Worm (Caenorhabditis elegans) whole organism, L1 larva: ENCODE data around the gene Y32G9A.5.

Experiments used
- C16A3.4 ChIP-seq: fragments of 150-350 bp; optimal IDR thresholded peaks from 2 replicates; lab custom pipeline; 2014; ENCODE audit warnings: missing biosample characterization, missing genetic modification characterization
- C34B4.2 ChIP-seq: sonication (generic microtip); optimal IDR thresholded peaks from 2 replicates; lab custom pipeline; 2017; ENCODE audit warnings: mild to moderate bottlenecking, missing genetic modification characterization, missing compliant biosample characterization
- F16B12.6 ChIP-seq: fragments of 150-350 bp; optimal IDR thresholded peaks from 2 replicates; lab custom pipeline; 2014; ENCODE audit warnings: missing biosample characterization, missing genetic modification characterization
- aha-1 ChIP-seq: fragments of 150-350 bp; optimal IDR thresholded peaks from 2 replicates; lab custom pipeline; 2014; ENCODE audit warnings: missing biosample characterization, missing genetic modification characterization
- alr-1 ChIP-seq: fragments of 200-800 bp; sonication (Bioruptor generic); optimal IDR thresholded peaks from 2 replicates; lab custom pipeline; 2018; ENCODE audit warnings: borderline replicate concordance, mild to moderate bottlenecking, missing genetic modification characterization, missing compliant biosample characterization
- blmp-1 ChIP-seq: fragments of 150-350 bp; optimal IDR thresholded peaks from 2 replicates; lab custom pipeline; 2014; ENCODE audit warnings: missing biosample characterization, missing genetic modification characterization
- ceh-63 ChIP-seq: fragments of 200-800 bp; sonication (Bioruptor generic); optimal IDR thresholded peaks from 2 replicates; lab custom pipeline; 2018; ENCODE audit warnings: mild to moderate bottlenecking, missing genetic modification characterization, missing compliant biosample characterization
- ceh-8 ChIP-seq: fragments of 200-800 bp; sonication (Bioruptor generic); optimal IDR thresholded peaks from 2 replicates; lab custom pipeline; 2018; ENCODE audit warnings: mild to moderate bottlenecking, missing genetic modification characterization, moderate library complexity, missing compliant biosample characterization
- ceh-88 ChIP-seq: fragments of 200-800 bp; sonication (Bioruptor generic); IDR thresholded peaks from 2 replicates; pipeline ENCODE4 v1.3.6; 2022; ENCODE audit warnings: missing genetic modification characterization, missing compliant biosample characterization
- ces-1 ChIP-seq: fragments of 150-350 bp; optimal IDR thresholded peaks from 2 replicates; lab custom pipeline; 2014; ENCODE audit warnings: missing biosample characterization, missing genetic modification reagents, missing genetic modification characterization
- dsc-1 ChIP-seq: sonication (generic microtip); optimal IDR thresholded peaks from 2 replicates; lab custom pipeline; 2016; ENCODE audit warnings: mild to moderate bottlenecking, missing genetic modification characterization, missing compliant biosample characterization
- egl-27 ChIP-seq, 2 experiments: fragments of 150-350 bp in 1 of 2; sonication (generic microtip); optimal IDR thresholded peaks; 3 replicates each; lab custom pipeline; 2017 to 2018; ENCODE audit warnings: missing biosample characterization in 2 of 2, missing genetic modification characterization in 2 of 2, missing genetic modification reagents in 2 of 2
- elt-3 ChIP-seq, 6 experiments: fragments of 150-350 bp in 1 of 6; sonication (generic microtip); optimal IDR thresholded peaks; 2 replicates each; lab custom pipeline; 2017 to 2018; ENCODE audit warnings: missing biosample characterization in 6 of 6, missing genetic modification characterization in 6 of 6, inconsistent platforms in 1 of 6
- fkh-8 ChIP-seq: sonication (generic microtip); optimal IDR thresholded peaks from 2 replicates; lab custom pipeline; 2016; ENCODE audit warnings: mild to moderate bottlenecking, missing genetic modification characterization, missing compliant biosample characterization
- fos-1 ChIP-seq: fragments of 150-350 bp; optimal IDR thresholded peaks from 2 replicates; lab custom pipeline; 2014; ENCODE audit warnings: missing biosample characterization, missing genetic modification characterization
- hlh-17 ChIP-seq: fragments of 200-800 bp; sonication (Bioruptor generic); optimal IDR thresholded peaks from 2 replicates; lab custom pipeline; 2018; ENCODE audit warnings: missing genetic modification characterization, mild to moderate bottlenecking, missing compliant biosample characterization, moderate library complexity, borderline replicate concordance
- hpl-2 ChIP-seq: fragments of 150-350 bp; optimal IDR thresholded peaks from 2 replicates; lab custom pipeline; 2014; ENCODE audit warnings: missing biosample characterization, missing genetic modification reagents, missing genetic modification characterization
- irx-1 ChIP-seq: sonication (generic microtip); optimal IDR thresholded peaks from 2 replicates; lab custom pipeline; 2016; ENCODE audit warnings: missing genetic modification characterization, missing compliant biosample characterization
- jun-1 ChIP-seq: fragments of 150-350 bp; optimal IDR thresholded peaks from 2 replicates; lab custom pipeline; 2014; ENCODE audit warnings: missing biosample characterization, missing genetic modification reagents, missing genetic modification characterization
- lin-14 ChIP-seq: fragments of 200-800 bp; sonication (Bioruptor generic); optimal IDR thresholded peaks from 2 replicates; lab custom pipeline; 2018; ENCODE audit warnings: mild to moderate bottlenecking, missing genetic modification characterization, moderate library complexity, missing compliant biosample characterization
- lin-15B ChIP-seq: fragments of 150-350 bp; sonication (generic microtip); optimal IDR thresholded peaks from 3 replicates; lab custom pipeline; 2014; ENCODE audit warnings: missing biosample characterization, missing genetic modification characterization
- lir-3 ChIP-seq: sonication (generic microtip); optimal IDR thresholded peaks from 2 replicates; lab custom pipeline; 2016; ENCODE audit warnings: mild to moderate bottlenecking, missing genetic modification characterization, moderate library complexity, missing compliant biosample characterization; ENCODE audit not compliant: poor library complexity
- lsy-2 ChIP-seq, 2 experiments: fragments of 150-350 bp; optimal IDR thresholded peaks; 2 replicates each; lab custom pipeline; 2014; ENCODE audit warnings: missing biosample characterization in 2 of 2, missing genetic modification characterization in 2 of 2
- mep-1 ChIP-seq: fragments of 150-350 bp; optimal IDR thresholded peaks from 2 replicates; lab custom pipeline; 2014; ENCODE audit warnings: missing biosample characterization, missing genetic modification characterization
- nhr-11 ChIP-seq: fragments of 150-350 bp; optimal IDR thresholded peaks from 2 replicates; lab custom pipeline; 2014; ENCODE audit warnings: missing biosample characterization, missing genetic modification characterization
- nhr-20 ChIP-seq: sonication (generic microtip); optimal IDR thresholded peaks from 2 replicates; lab custom pipeline; 2016; ENCODE audit warnings: mild to moderate bottlenecking, missing genetic modification characterization, missing compliant biosample characterization
- nhr-237 ChIP-seq: fragments of 150-350 bp; optimal IDR thresholded peaks from 2 replicates; lab custom pipeline; 2014; ENCODE audit warnings: missing biosample characterization, missing genetic modification characterization
- nhr-47 ChIP-seq: sonication (generic microtip); optimal IDR thresholded peaks from 2 replicates; lab custom pipeline; 2016; ENCODE audit warnings: mild to moderate bottlenecking, missing genetic modification characterization, moderate library complexity, missing compliant biosample characterization
- nhr-71 ChIP-seq: sonication (generic microtip); optimal IDR thresholded peaks from 2 replicates; lab custom pipeline; 2016; ENCODE audit warnings: mild to moderate bottlenecking, missing genetic modification characterization, moderate library complexity, missing compliant biosample characterization
- nhr-76 ChIP-seq: sonication (generic microtip); optimal IDR thresholded peaks from 2 replicates; lab custom pipeline; 2017; ENCODE audit warnings: missing biosample characterization, missing genetic modification characterization
- nhr-77 ChIP-seq: fragments of 150-350 bp; optimal IDR thresholded peaks from 2 replicates; lab custom pipeline; 2014; ENCODE audit warnings: missing biosample characterization, missing genetic modification characterization
- nhr-84 ChIP-seq: sonication (generic microtip); optimal IDR thresholded peaks from 2 replicates; lab custom pipeline; 2017; ENCODE audit warnings: missing biosample characterization, missing genetic modification characterization
- nhr-90 ChIP-seq: sonication (generic microtip); optimal IDR thresholded peaks from 2 replicates; lab custom pipeline; 2016; ENCODE audit warnings: mild to moderate bottlenecking, missing genetic modification characterization, missing compliant biosample characterization; ENCODE audit not compliant: poor library complexity
- pag-3 ChIP-seq: sonication (generic microtip); optimal IDR thresholded peaks from 2 replicates; lab custom pipeline; 2017; ENCODE audit warnings: missing genetic modification characterization, mild to moderate bottlenecking, missing compliant biosample characterization, antibody characterized with exemption, borderline replicate concordance; ENCODE audit not compliant: insufficient read depth
- pax-3 ChIP-seq: fragments of 200-800 bp; sonication (Bioruptor generic); optimal IDR thresholded peaks from 2 replicates; lab custom pipeline; 2018; ENCODE audit warnings: mild to moderate bottlenecking, missing genetic modification characterization, moderate library complexity, missing compliant biosample characterization
- rnt-1 ChIP-seq: sonication (generic microtip); optimal IDR thresholded peaks from 2 replicates; lab custom pipeline; 2016; ENCODE audit warnings: mild to moderate bottlenecking, missing genetic modification characterization, moderate library complexity, missing compliant biosample characterization
- snpc-4 ChIP-seq: fragments of 150-350 bp; optimal IDR thresholded peaks from 2 replicates; lab custom pipeline; 2014; ENCODE audit warnings: missing biosample characterization, missing genetic modification characterization
- sox-4 ChIP-seq: sonication (generic microtip); optimal IDR thresholded peaks from 2 replicates; lab custom pipeline; 2016; ENCODE audit warnings: missing genetic modification characterization, missing compliant biosample characterization
- tbx-2 ChIP-seq: sonication (generic microtip); optimal IDR thresholded peaks from 2 replicates; lab custom pipeline; 2016; ENCODE audit warnings: missing genetic modification characterization, missing compliant biosample characterization
- unc-30 ChIP-seq: sonication (generic microtip); optimal IDR thresholded peaks from 2 replicates; lab custom pipeline; 2017; ENCODE audit warnings: missing biosample characterization, missing genetic modification characterization
- unc-62 ChIP-seq: fragments of 150-350 bp; optimal IDR thresholded peaks from 2 replicates; lab custom pipeline; 2014; ENCODE audit warnings: missing biosample characterization, missing genetic modification reagents, missing genetic modification characterization
- unc-98 ChIP-seq: fragments of 200-800 bp; sonication (Bioruptor generic); IDR thresholded peaks from 2 replicates; pipeline ENCODE4 v1.3.6; 2022; ENCODE audit warnings: missing genetic modification characterization, missing compliant biosample characterization
- zag-1 ChIP-seq: fragments of 150-350 bp; optimal IDR thresholded peaks from 2 replicates; lab custom pipeline; 2014; ENCODE audit warnings: missing biosample characterization, missing genetic modification characterization
- zip-4 ChIP-seq: fragments of 200-800 bp; sonication (Bioruptor generic); optimal IDR thresholded peaks from 2 replicates; lab custom pipeline; 2018; ENCODE audit warnings: mild to moderate bottlenecking, missing genetic modification characterization, moderate library complexity, missing compliant biosample characterization

The Y32G9A.5 gene

ce11 chrV:1868596-1869263, 38.7 kb upstream of the Y32G9A.5 start, which contains the start of gene knl-3 (continued):
- TF ChIP-seq ceh-63 (GFP tag; lab: Kevin White, UChicago): no peak
- TF ChIP-seq rnt-1 (tag; lab: Kevin White, UChicago): peak; percentile 95
- peak; percentile 89 for TF ChIP-seq dsc-1 (tag; lab: Kevin White, UChicago)
- TF ChIP-seq C34B4.2 (tag; lab: Kevin White, UChicago): no peak
- TF ChIP-seq F16B12.6 (tag; lab: Kevin White, UChicago): peak; percentile 65
- peak; percentile 73 for TF ChIP-seq nhr-11 (tag; lab: Kevin White, UChicago)
- TF ChIP-seq mep-1 (tag; lab: Kevin White, UChicago): peak; percentile 96
- peak; percentile 82 for TF ChIP-seq irx-1 (tag; lab: Kevin White, UChicago)
- peak; percentile 60 for TF ChIP-seq sox-4 (tag; lab: Kevin White, UChicago)
- no peak for TF ChIP-seq ces-1 (GFP tag; lab: Kevin White, UChicago)
- TF ChIP-seq ceh-8 (GFP tag; lab: Kevin White, UChicago): peak; percentile 81

ce11 chrV:1869682-1870081, 37.8 kb upstream of the Y32G9A.5 start, which contains the start of gene T10B5.3:
Gene T10B5.3, minus strand, starts transcription at chrV:1869782.
- TF ChIP-seq snpc-4 (tag; lab: Kevin White, UChicago) (no peak), nhr-76 (no peak), fos-1 (no peak), nhr-84 (tag; lab: Kevin White, UChicago) (no peak), unc-62 (GFP tag; lab: Kevin White, UChicago) (no peak)

- no peak for TF ChIP-seq C16A3.4
- TF ChIP-seq alr-1: peak; percentile 24
Observed at ce11 chrV:1870515-1870940, 36.9 kb upstream of the Y32G9A.5 start.

DNA sequence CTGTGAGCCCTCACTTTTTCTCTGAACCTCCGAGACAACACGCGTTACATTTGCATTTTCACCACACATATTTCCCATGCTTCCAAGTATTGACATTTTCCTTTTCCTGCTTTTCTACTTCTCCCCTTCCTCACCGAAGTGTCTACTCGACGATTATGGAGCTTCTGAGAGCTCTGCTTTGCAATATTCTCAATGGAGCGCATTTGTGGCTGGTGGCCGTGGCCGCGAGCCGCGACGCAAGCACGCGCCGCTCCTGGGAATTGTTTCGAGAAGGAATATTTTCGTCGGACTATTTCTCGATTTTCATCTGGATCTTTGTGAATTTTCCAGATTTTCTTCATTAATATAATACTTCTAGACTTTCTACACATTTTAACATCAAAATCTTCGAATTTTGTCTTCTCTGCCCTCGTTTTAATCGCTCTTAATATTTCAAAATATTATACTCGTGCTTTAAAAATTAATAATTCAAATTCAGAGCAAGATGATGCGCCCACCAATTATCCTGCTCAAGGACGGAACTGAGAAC, 35.6 kb upstream of the Y32G9A.5 start, which contains the start of the genes T10B5.4 and cct-7:
T10B5.4 (minus strand) TSS at position 40 of the 529 bp plus-strand sequence.
cct-7 (plus strand) TSS at position 479 of the 529 bp plus-strand sequence.
- no peak for TF ChIP-seq hpl-2 (GFP tag; lab: Kevin White, UChicago)
- TF ChIP-seq aha-1 (tag; lab: Kevin White, UChicago): no peak
- TF ChIP-seq fkh-8: peak; percentile 99
- TF ChIP-seq zag-1 (tag; lab: Kevin White, UChicago): peak; percentile 73
- peak; percentile 87 for TF ChIP-seq nhr-77 (tag; lab: Kevin White, UChicago)
- TF ChIP-seq nhr-11 (tag; lab: Kevin White, UChicago): peak; percentile 57
- peak; percentile 80 for TF ChIP-seq jun-1
- peak; percentile 100 for TF ChIP-seq lin-14 (GFP tag; lab: Kevin White, UChicago)
- peak; percentile 35 for TF ChIP-seq blmp-1 (tag; lab: Kevin White, UChicago)
- no peak for TF ChIP-seq elt-3 (tag; optimal IDR thresholded peaks at IDR 0.05; lab: Kevin White, UChicago)
- no peak; the same call in 1 of the 2 replicates for TF ChIP-seq unc-98
- TF ChIP-seq unc-62 (GFP tag; lab: Kevin White, UChicago): no peak
- TF ChIP-seq hlh-17 (GFP tag; lab: Kevin White, UChicago): no peak
- peak; percentile 84 for TF ChIP-seq nhr-20 (tag; lab: Kevin White, UChicago)
- TF ChIP-seq nhr-90: peak; percentile 57
- peak; percentile 93 for TF ChIP-seq lin-15B (tag; lab: Kevin White, UChicago)
- peak; percentile 44; the same call in 1 of the 2 replicates for TF ChIP-seq ceh-88 (GFP tag; lab: Robert Waterston, UW)
- TF ChIP-seq fos-1: peak; percentile 83
- peak; percentile 82 for TF ChIP-seq pax-3
- peak; percentile 92 for TF ChIP-seq nhr-71 (tag; lab: Kevin White, UChicago)
- no peak for TF ChIP-seq lir-3 (tag; lab: Kevin White, UChicago)
- TF ChIP-seq lsy-2 (tag; optimal IDR thresholded peaks at IDR 0.05; lab: Kevin White, UChicago): peak; percentile 74 to 92
- no peak for TF ChIP-seq unc-30
- TF ChIP-seq zip-4 (GFP tag; lab: Kevin White, UChicago): no peak
- TF ChIP-seq nhr-237 (tag; lab: Kevin White, UChicago): peak; percentile 73
- TF ChIP-seq dsc-1 (tag; lab: Kevin White, UChicago): peak; percentile 74
- TF ChIP-seq tbx-2 (tag; lab: Kevin White, UChicago): peak; percentile 84
- peak; percentile 91 for TF ChIP-seq nhr-47
- peak; percentile 63 for TF ChIP-seq sox-4 (tag; lab: Kevin White, UChicago)
- TF ChIP-seq ceh-63 (GFP tag; lab: Kevin White, UChicago): no peak
- no peak for TF ChIP-seq pag-3 (tag; lab: Kevin White, UChicago)
- TF ChIP-seq egl-27 (tag; optimal IDR thresholded peaks at IDR 0.05; lab: Kevin White, UChicago): peak in 1 of 2 experiments; percentile 10
- TF ChIP-seq C34B4.2 (tag; lab: Kevin White, UChicago): no peak
